Worm (Caenorhabditis elegans) whole organism, L3 larva: ENCODE data around the gene hlh-11.

ENCODE experiments used
- R02D3.7 ChIP-seq: fragments of 150-350 bp; optimal IDR thresholded peaks from 2 replicates; lab custom pipeline; 2014; ENCODE audit warnings: missing biosample characterization, missing genetic modification characterization
- ama-1 ChIP-seq: fragments of 150-350 bp; optimal IDR thresholded peaks from 2 replicates; lab custom pipeline; 2018
- ceh-16 ChIP-seq: sonication (generic microtip); optimal IDR thresholded peaks from 2 replicates; lab custom pipeline; 2017; ENCODE audit warnings: missing biosample characterization, missing genetic modification characterization
- ceh-28 ChIP-seq: fragments of 150-350 bp; optimal IDR thresholded peaks from 2 replicates; lab custom pipeline; 2014; ENCODE audit warnings: missing biosample characterization, missing genetic modification reagents, missing genetic modification characterization
- ceh-82 ChIP-seq: fragments of 150-350 bp; optimal IDR thresholded peaks from 2 replicates; lab custom pipeline; 2014; ENCODE audit warnings: missing biosample characterization, missing genetic modification characterization
- daf-12 ChIP-seq: fragments of 150-350 bp; optimal IDR thresholded peaks from 2 replicates; lab custom pipeline; 2014; ENCODE audit warnings: missing biosample characterization, missing genetic modification reagents, missing genetic modification characterization
- egl-27 ChIP-seq: sonication (generic microtip); optimal IDR thresholded peaks from 4 replicates; lab custom pipeline; 2017; ENCODE audit warnings: missing biosample characterization, missing genetic modification reagents, missing genetic modification characterization
- egl-5 ChIP-seq: fragments of 150-350 bp; optimal IDR thresholded peaks from 2 replicates; lab custom pipeline; 2017; ENCODE audit warnings: missing biosample characterization, missing genetic modification reagents, missing genetic modification characterization, inconsistent platforms
- elt-1 ChIP-seq: fragments of 150-350 bp; optimal IDR thresholded peaks from 2 replicates; lab custom pipeline; 2014; ENCODE audit warnings: missing biosample characterization, missing genetic modification characterization
- elt-2 ChIP-seq: sonication (generic microtip); optimal IDR thresholded peaks from 2 replicates; lab custom pipeline; 2016; ENCODE audit warnings: missing genetic modification reagents, mild to moderate bottlenecking, missing genetic modification characterization, missing compliant biosample characterization
- elt-3 ChIP-seq, 3 experiments: fragments of 150-350 bp in 1 of 3; sonication (generic microtip) in 2 of 3; optimal IDR thresholded peaks; 2 replicates in 2 of 3; 4 replicates in 1 of 3; lab custom pipeline; 2014 to 2017; ENCODE audit warnings: missing biosample characterization in 3 of 3, missing genetic modification characterization in 3 of 3
- eor-1 ChIP-seq, 2 experiments: fragments of 150-350 bp; optimal IDR thresholded peaks; 2 replicates each; lab custom pipeline; 2014 to 2018; ENCODE audit warnings: missing biosample characterization in 2 of 2, missing genetic modification characterization in 2 of 2
- fkh-10 ChIP-seq: sonication (generic microtip); optimal IDR thresholded peaks from 2 replicates; lab custom pipeline; 2017; ENCODE audit warnings: missing biosample characterization, missing genetic modification reagents, missing genetic modification characterization
- hmg-11 ChIP-seq: sonication (generic microtip); optimal IDR thresholded peaks from 2 replicates; lab custom pipeline; 2016; ENCODE audit warnings: missing genetic modification characterization, missing compliant biosample characterization
- jun-1 ChIP-seq: fragments of 150-350 bp; optimal IDR thresholded peaks from 2 replicates; lab custom pipeline; 2014; ENCODE audit warnings: missing biosample characterization, missing genetic modification reagents, missing genetic modification characterization
- lin-15B ChIP-seq: fragments of 150-350 bp; optimal IDR thresholded peaks from 2 replicates; lab custom pipeline; 2014; ENCODE audit warnings: missing biosample characterization, missing genetic modification characterization
- lin-39 ChIP-seq: fragments of 150-350 bp; optimal IDR thresholded peaks from 2 replicates; lab custom pipeline; 2018; ENCODE audit warnings: missing biosample characterization, missing genetic modification reagents, missing genetic modification characterization
- lsy-12 ChIP-seq: sonication (generic microtip); optimal IDR thresholded peaks from 2 replicates; lab custom pipeline; 2016; ENCODE audit warnings: mild to moderate bottlenecking, missing genetic modification characterization, missing compliant biosample characterization
- mdl-1 ChIP-seq: fragments of 150-350 bp; optimal IDR thresholded peaks from 2 replicates; lab custom pipeline; 2014; ENCODE audit warnings: missing biosample characterization, missing genetic modification characterization
- mml-1 ChIP-seq: fragments of 150-350 bp; sonication (generic microtip); optimal IDR thresholded peaks from 3 replicates; lab custom pipeline; 2014; ENCODE audit warnings: missing biosample characterization, missing genetic modification characterization
- nfya-1 ChIP-seq: sonication (generic microtip); optimal IDR thresholded peaks from 2 replicates; lab custom pipeline; 2017; ENCODE audit warnings: missing genetic modification characterization, mild to moderate bottlenecking, missing compliant biosample characterization, antibody characterized with exemption, moderate library complexity; ENCODE audit not compliant: insufficient read depth
- nhr-12 ChIP-seq: fragments of 150-350 bp; optimal IDR thresholded peaks from 2 replicates; lab custom pipeline; 2014; ENCODE audit warnings: missing biosample characterization, missing genetic modification characterization
- nhr-23 ChIP-seq: fragments of 150-350 bp; optimal IDR thresholded peaks from 2 replicates; lab custom pipeline; 2014; ENCODE audit warnings: missing biosample characterization, missing genetic modification reagents, missing genetic modification characterization
- nhr-237 ChIP-seq: fragments of 150-350 bp; optimal IDR thresholded peaks from 2 replicates; lab custom pipeline; 2014; ENCODE audit warnings: missing biosample characterization, missing genetic modification characterization
- nhr-25 ChIP-seq: sonication (generic microtip); optimal IDR thresholded peaks from 2 replicates; lab custom pipeline; 2017; ENCODE audit warnings: missing biosample characterization, missing genetic modification characterization
- nhr-28 ChIP-seq: fragments of 150-350 bp; optimal IDR thresholded peaks from 2 replicates; lab custom pipeline; 2014; ENCODE audit warnings: missing biosample characterization, missing genetic modification characterization
- nhr-43 ChIP-seq: sonication (generic microtip); optimal IDR thresholded peaks from 2 replicates; lab custom pipeline; 2016; ENCODE audit warnings: mild to moderate bottlenecking, missing genetic modification characterization, missing compliant biosample characterization; ENCODE audit not compliant: poor library complexity, severe bottlenecking
- nhr-67 ChIP-seq: fragments of 150-350 bp; optimal IDR thresholded peaks from 2 replicates; lab custom pipeline; 2014; ENCODE audit warnings: missing biosample characterization, missing genetic modification characterization
- nhr-76 ChIP-seq: fragments of 150-350 bp; sonication (generic microtip); optimal IDR thresholded peaks from 5 replicates; lab custom pipeline; 2014; ENCODE audit warnings: missing biosample characterization, missing genetic modification characterization
- pha-4 ChIP-seq: fragments of 150-350 bp; optimal IDR thresholded peaks from 2 replicates; lab custom pipeline; 2014; ENCODE audit warnings: missing biosample characterization, missing genetic modification reagents, missing genetic modification characterization
- pqm-1 ChIP-seq: fragments of 150-350 bp; optimal IDR thresholded peaks from 2 replicates; lab custom pipeline; 2017; ENCODE audit warnings: missing biosample characterization, missing genetic modification characterization, inconsistent platforms
- sea-2 ChIP-seq: fragments of 150-350 bp; sonication (generic microtip); optimal IDR thresholded peaks from 4 replicates; lab custom pipeline; 2014; ENCODE audit warnings: missing biosample characterization, missing genetic modification reagents, missing genetic modification characterization
- skn-1 ChIP-seq: fragments of 150-350 bp; optimal IDR thresholded peaks from 2 replicates; lab custom pipeline; 2014; ENCODE audit warnings: missing biosample characterization, missing genetic modification characterization
- snpc-4 ChIP-seq: fragments of 150-350 bp; optimal IDR thresholded peaks from 2 replicates; lab custom pipeline; 2014; ENCODE audit warnings: missing biosample characterization, missing genetic modification characterization
- tbx-2 ChIP-seq: sonication (generic microtip); optimal IDR thresholded peaks from 2 replicates; lab custom pipeline; 2016; ENCODE audit warnings: mild to moderate bottlenecking, missing genetic modification characterization, missing compliant biosample characterization
- unc-39 ChIP-seq: sonication (generic microtip); optimal IDR thresholded peaks from 4 replicates; lab custom pipeline; 2017; ENCODE audit warnings: missing biosample characterization, missing genetic modification characterization
- unc-62 ChIP-seq: fragments of 150-350 bp; sonication (generic microtip); optimal IDR thresholded peaks from 4 replicates; lab custom pipeline; 2014; ENCODE audit warnings: missing biosample characterization, missing genetic modification reagents, missing genetic modification characterization
- ztf-11 ChIP-seq: fragments of 150-350 bp; optimal IDR thresholded peaks from 2 replicates; lab custom pipeline; 2014; ENCODE audit warnings: missing biosample characterization, missing genetic modification characterization
- ztf-4 ChIP-seq: fragments of 150-350 bp; optimal IDR thresholded peaks from 2 replicates; lab custom pipeline; 2014; ENCODE audit warnings: missing biosample characterization, missing genetic modification characterization

The hlh-11 gene

DNA sequence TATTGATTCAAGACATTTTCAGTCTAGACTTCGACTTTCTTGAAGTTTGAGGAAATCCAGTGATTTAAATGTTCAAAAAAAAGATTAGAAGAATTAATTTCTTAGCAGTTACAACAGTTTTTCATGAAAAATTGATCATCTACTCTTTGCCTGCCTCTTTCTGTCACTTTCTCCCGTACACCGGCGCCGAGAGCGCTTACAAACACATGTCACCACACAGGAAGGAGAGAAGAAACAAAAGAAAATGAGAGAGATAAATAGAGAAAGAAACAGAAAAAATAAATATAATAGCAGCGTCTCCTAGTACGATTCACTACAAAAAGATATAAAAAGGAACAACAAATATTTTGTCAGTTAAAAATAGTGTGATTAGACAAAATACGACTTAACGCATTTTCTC, 47.2 kb downstream of the hlh-11 start:
- no peak for TF ChIP-seq nhr-12
- peak; percentile 14 for TF ChIP-seq nfya-1 (tag; lab: Kevin White, UChicago)
- no peak for TF ChIP-seq egl-27 (tag; lab: Kevin White, UChicago)
- TF ChIP-seq nhr-25 (tag; lab: Kevin White, UChicago), result peak; percentile 19
- no peak for TF ChIP-seq ceh-82 (tag; lab: Kevin White, UChicago)
- TF ChIP-seq fkh-10 (GFP tag; lab: Kevin White, UChicago), result no peak
- no peak for TF ChIP-seq ceh-16 (tag; lab: Kevin White, UChicago)
- TF ChIP-seq elt-3 (tag; optimal IDR thresholded peaks at IDR 0.05; lab: Kevin White, UChicago), result no peak
- TF ChIP-seq eor-1 (tag; optimal IDR thresholded peaks at IDR 0.05; lab: Kevin White, UChicago), result no peak
- TF ChIP-seq nhr-23 (tag; lab: Kevin White, UChicago), result peak; percentile 5
- no peak for TF ChIP-seq tbx-2
- TF ChIP-seq snpc-4, result no peak
- TF ChIP-seq hmg-11 (tag; lab: Kevin White, UChicago), result no peak
- no peak for TF ChIP-seq lin-39
- TF ChIP-seq nhr-237, result no peak
- peak; percentile 77 for TF ChIP-seq pha-4 (tag; lab: Kevin White, UChicago)
- TF ChIP-seq nhr-76 (tag; lab: Kevin White, UChicago), result no peak
- TF ChIP-seq R02D3.7, result no peak

DNA sequence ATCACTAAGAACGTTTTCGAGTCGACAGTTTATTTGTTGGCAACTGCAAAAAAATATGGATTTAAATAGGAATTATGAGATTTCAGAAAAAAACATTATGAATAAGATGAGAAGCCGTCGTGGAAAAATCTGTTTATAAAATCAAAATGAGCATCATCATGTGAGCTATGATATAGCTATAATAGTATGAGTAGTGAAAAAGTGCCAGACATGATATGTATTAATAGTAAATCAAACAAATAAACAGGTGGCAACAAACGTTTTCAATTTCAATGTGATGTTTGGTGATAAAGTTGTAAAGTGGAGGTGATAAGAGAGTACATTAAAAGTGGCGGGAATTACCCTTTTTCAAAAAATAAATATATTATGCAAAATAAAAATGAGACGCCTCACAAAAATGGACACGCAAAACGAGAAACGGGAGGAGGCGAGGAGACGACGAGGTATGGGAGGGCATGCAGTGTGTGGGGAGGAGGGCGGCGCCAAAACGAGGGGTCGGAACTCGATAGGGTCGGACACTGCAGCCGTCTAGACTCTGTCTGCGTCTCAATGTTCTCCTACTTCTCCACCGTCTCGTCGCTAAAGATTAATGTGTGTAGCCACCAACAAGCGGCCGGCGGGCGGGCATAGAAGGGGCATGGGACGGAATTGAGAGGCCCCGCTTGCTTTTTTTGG, 48.2 kb downstream of the hlh-11 start, which contains the start of gene C07A9.9:
Gene C07A9.9 (minus strand): TSS at position 51 of the 675 bp plus-strand sequence.
- TF ChIP-seq unc-62 (peak; percentile 31), nfya-1 (tag; lab: Kevin White, UChicago) (peak; percentile 89), nhr-76 (tag; lab: Kevin White, UChicago) (no peak), nhr-12 (no peak), jun-1 (tag; lab: Kevin White, UChicago) (peak; percentile 34), egl-27 (tag; lab: Kevin White, UChicago) (peak; percentile 39), snpc-4 (peak; percentile 53), elt-1 (peak; percentile 63), tbx-2 (peak; percentile 50), elt-3 (tag; optimal IDR thresholded peaks at IDR 0.05; lab: Kevin White, UChicago) (no peak), ceh-82 (tag; lab: Kevin White, UChicago) (no peak), unc-39 (tag; lab: Kevin White, UChicago) (no peak), hmg-11 (tag; lab: Kevin White, UChicago) (peak; percentile 97), sea-2 (no peak), ztf-4 (tag; lab: Kevin White, UChicago) (no peak), nhr-67 (tag; lab: Kevin White, UChicago) (no peak), mml-1 (tag; lab: Kevin White, UChicago) (no peak), egl-5 (tag; lab: Kevin White, UChicago) (peak; percentile 27), daf-12 (tag; lab: Kevin White, UChicago) (no peak), nhr-23 (tag; lab: Kevin White, UChicago) (peak; percentile 35), elt-2 (tag; lab: Kevin White, UChicago) (peak; percentile 81), mdl-1 (tag; lab: Kevin White, UChicago) (peak; percentile 35), pha-4 (tag; lab: Kevin White, UChicago) (peak; percentile 70), nhr-43 (peak; percentile 46), pqm-1 (peak; percentile 24), nhr-25 (tag; lab: Kevin White, UChicago) (peak; percentile 65), lsy-12 (tag; lab: Kevin White, UChicago) (peak; percentile 26), ceh-28 (tag; lab: Kevin White, UChicago) (peak; percentile 31), fkh-10 (GFP tag; lab: Kevin White, UChicago) (peak; percentile 33), skn-1 (no peak), lin-15B (tag; lab: Kevin White, UChicago) (peak; percentile 32), lin-39 (peak; percentile 97)

DNA sequence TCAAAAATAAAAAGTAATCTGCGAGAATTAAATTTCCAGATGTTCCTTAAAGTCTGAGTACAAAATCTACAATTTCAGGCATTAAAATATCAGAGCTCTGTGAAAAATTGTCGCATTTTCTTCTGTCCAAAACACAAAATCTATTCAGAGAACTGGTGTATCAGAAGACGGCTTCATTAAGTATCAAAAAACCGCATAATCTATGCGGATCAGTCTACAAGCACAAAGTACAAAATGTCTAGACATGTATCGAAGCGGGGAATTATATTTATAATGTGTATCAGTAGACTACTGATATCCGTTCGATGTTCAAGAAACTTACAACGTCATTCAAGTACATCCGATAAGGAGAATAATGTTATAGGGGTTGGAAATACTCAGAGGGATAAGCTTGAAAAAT, 50.0 kb downstream of the hlh-11 start:
- TF ChIP-seq ztf-11 (tag; lab: Kevin White, UChicago) (no peak), fkh-10 (GFP tag; lab: Kevin White, UChicago) (no peak), ceh-28 (tag; lab: Kevin White, UChicago) (no peak), ama-1 (no peak), nhr-25 (tag; lab: Kevin White, UChicago) (no peak), nhr-237 (no peak), lin-15B (tag; lab: Kevin White, UChicago) (no peak), lin-39 (no peak), unc-62 (no peak), mml-1 (tag; lab: Kevin White, UChicago) (no peak), nhr-28 (tag; lab: Kevin White, UChicago) (no peak)
